Fruit fly (Drosophila melanogaster) whole organism, embryonic: Measurements from ENCODE around the gene yellow-f2.
A peak's percentile ranks its signal among the peaks of the same experiment; 100 is the strongest.

ENCODE experiments used
- BEAF-32 ChIP-seq: fragments of 200-800 bp; sonication (Bioruptor generic); optimal IDR thresholded peaks from 3 replicates; lab custom pipeline; 2017; ENCODE audit warnings: missing biosample characterization, missing genetic modification characterization, mild to moderate bottlenecking, moderate library complexity, missing genetic modification reagents
- CG1024 ChIP-seq: fragments of 200-800 bp; sonication (Bioruptor generic); IDR thresholded peaks from 2 replicates; pipeline ENCODE4 v1.3.6; 2022; ENCODE audit warnings: missing biosample characterization, missing genetic modification characterization
- CG11696 ChIP-seq: fragments of 200-800 bp; sonication (Bioruptor generic); IDR thresholded peaks from 2 replicates; pipeline ENCODE4 v1.3.6; 2022; ENCODE audit warnings: missing biosample characterization, missing genetic modification characterization
- CG12236 ChIP-seq: fragments of 200-800 bp; sonication (Bioruptor generic); optimal IDR thresholded peaks from 2 replicates; lab custom pipeline; 2016; ENCODE audit warnings: missing biosample characterization, missing genetic modification characterization
- CG12659 ChIP-seq: fragments of 200-800 bp; sonication (Bioruptor generic); optimal IDR thresholded peaks from 3 replicates; lab custom pipeline; 2017; ENCODE audit warnings: mild to moderate bottlenecking, missing biosample characterization, missing genetic modification reagents, missing genetic modification characterization
- CG13287 ChIP-seq: fragments of 200-800 bp; sonication (Bioruptor generic); IDR thresholded peaks from 2 replicates; pipeline ENCODE4 v1.3.6; 2022; ENCODE audit warnings: missing biosample characterization, missing genetic modification characterization; ENCODE audit not compliant: partially characterized antibody
- CG13894 ChIP-seq: fragments of 200-800 bp; sonication (Bioruptor generic); optimal IDR thresholded peaks from 3 replicates; lab custom pipeline; 2018; ENCODE audit warnings: missing biosample characterization, mild to moderate bottlenecking, missing genetic modification characterization, moderate library complexity
- CG14667 ChIP-seq: fragments of 200-800 bp; sonication (Bioruptor generic); IDR thresholded peaks from 2 replicates; pipeline ENCODE4 v1.3.6; 2022; ENCODE audit warnings: missing biosample characterization, missing genetic modification characterization
- CG14860 ChIP-seq: fragments of 200-800 bp; sonication (Bioruptor generic); IDR thresholded peaks from 3 replicates; pipeline ENCODE4 v1.3.6; 2022; ENCODE audit warnings: missing biosample characterization, missing genetic modification characterization; ENCODE audit not compliant: partially characterized antibody
- CG15269 ChIP-seq: fragments of 200-800 bp; sonication (Bioruptor generic); optimal IDR thresholded peaks from 2 replicates; lab custom pipeline; 2018; ENCODE audit warnings: missing biosample characterization, mild to moderate bottlenecking, missing genetic modification characterization, moderate library complexity
- CG1602 ChIP-seq: fragments of 200-800 bp; sonication (Bioruptor generic); optimal IDR thresholded peaks from 3 replicates; lab custom pipeline; 2016; ENCODE audit warnings: missing biosample characterization, missing genetic modification characterization
- CG1647 ChIP-seq: fragments of 200-800 bp; sonication (Bioruptor generic); optimal IDR thresholded peaks from 3 replicates; lab custom pipeline; 2016; ENCODE audit warnings: missing biosample characterization, missing genetic modification characterization
- CG16813 ChIP-seq: fragments of 200-800 bp; sonication (Bioruptor generic); IDR thresholded peaks from 3 replicates; pipeline ENCODE4 v1.3.6; 2022; ENCODE audit warnings: missing biosample characterization, missing genetic modification characterization; ENCODE audit not compliant: partially characterized antibody
- CG18476 ChIP-seq: fragments of 200-800 bp; sonication (Bioruptor generic); optimal IDR thresholded peaks from 2 replicates; lab custom pipeline; 2016; ENCODE audit warnings: missing biosample characterization, mild to moderate bottlenecking, missing genetic modification characterization
- CG18764 ChIP-seq: fragments of 200-800 bp; sonication (Bioruptor generic); optimal IDR thresholded peaks from 3 replicates; lab custom pipeline; 2016; ENCODE audit warnings: missing biosample characterization, missing genetic modification characterization
- CG30020 ChIP-seq: fragments of 200-800 bp; optimal IDR thresholded peaks from 2 replicates; lab custom pipeline; 2019; ENCODE audit warnings: missing biosample characterization, mild to moderate bottlenecking, missing genetic modification characterization, moderate library complexity
- CG43689 ChIP-seq: fragments of 200-800 bp; sonication (Bioruptor generic); IDR thresholded peaks from 2 replicates; pipeline ENCODE4 v1.3.6; 2022; ENCODE audit warnings: missing biosample characterization, missing genetic modification characterization
- CG4820 ChIP-seq: fragments of 200-800 bp; sonication (Bioruptor generic); optimal IDR thresholded peaks from 3 replicates; lab custom pipeline; 2016; ENCODE audit warnings: missing biosample characterization, missing genetic modification characterization
- CG5180 ChIP-seq: fragments of 200-800 bp; sonication (Bioruptor generic); optimal IDR thresholded peaks from 3 replicates; lab custom pipeline; 2017; ENCODE audit warnings: missing biosample characterization, missing genetic modification characterization, mild to moderate bottlenecking, moderate library complexity, missing genetic modification reagents
- CG7963 ChIP-seq: fragments of 200-800 bp; sonication (Bioruptor generic); IDR thresholded peaks from 3 replicates; pipeline ENCODE4 v1.3.6; 2022; ENCODE audit warnings: missing biosample characterization, missing genetic modification characterization; ENCODE audit not compliant: partially characterized antibody
- CTCF ChIP-seq: fragments of 200-800 bp; sonication (Bioruptor generic); optimal IDR thresholded peaks from 2 replicates; lab custom pipeline; 2017; ENCODE audit warnings: missing biosample characterization, mild to moderate bottlenecking, missing genetic modification characterization, moderate library complexity
- CoRest ChIP-seq: fragments of 200-800 bp; sonication (Bioruptor generic); optimal IDR thresholded peaks from 3 replicates; lab custom pipeline; 2018; ENCODE audit warnings: missing biosample characterization, mild to moderate bottlenecking, missing genetic modification characterization, moderate library complexity
- Dip3 ChIP-seq: fragments of 200-800 bp; sonication (Bioruptor generic); optimal IDR thresholded peaks from 3 replicates; lab custom pipeline; 2016; ENCODE audit warnings: missing biosample characterization, missing genetic modification characterization
- Dref ChIP-seq: fragments of 200-800 bp; sonication (Bioruptor generic); IDR thresholded peaks from 2 replicates; pipeline ENCODE4 v1.3.6; 2022; ENCODE audit warnings: missing biosample characterization, missing genetic modification characterization
- HLHmδ ChIP-seq: fragments of 200-800 bp; sonication (Bioruptor generic); optimal IDR thresholded peaks from 2 replicates; lab custom pipeline; 2018; ENCODE audit warnings: missing biosample characterization, mild to moderate bottlenecking, missing genetic modification characterization, moderate library complexity
- HmgD ChIP-seq: fragments of 200-800 bp; sonication (Bioruptor generic); optimal IDR thresholded peaks from 3 replicates; lab custom pipeline; 2016; ENCODE audit warnings: missing biosample characterization, missing genetic modification characterization
- Lhr ChIP-seq: fragments of 200-800 bp; sonication (Bioruptor generic); optimal IDR thresholded peaks from 3 replicates; lab custom pipeline; 2017; ENCODE audit warnings: mild to moderate bottlenecking, missing biosample characterization, missing genetic modification reagents, missing genetic modification characterization
- Max ChIP-seq: fragments of 200-800 bp; sonication (Bioruptor generic); optimal IDR thresholded peaks from 2 replicates; lab custom pipeline; 2016; ENCODE audit warnings: missing biosample characterization, mild to moderate bottlenecking, missing genetic modification characterization
- Med ChIP-seq: fragments of 200-800 bp; sonication (Bioruptor generic); peaks from one replicate; lab custom pipeline; 2016; ENCODE audit warnings: missing biosample characterization, missing genetic modification characterization, mild to moderate bottlenecking, inconsistent platforms, moderate library complexity
- Nf-YA ChIP-seq: fragments of 200-800 bp; sonication (Bioruptor generic); IDR thresholded peaks from 2 replicates; pipeline ENCODE4 v1.3.6; 2022; ENCODE audit warnings: missing biosample characterization, missing genetic modification characterization
- Ravus ChIP-seq: fragments of 200-800 bp; sonication (Bioruptor generic); IDR thresholded peaks from 2 replicates; pipeline ENCODE4 v1.3.6; 2022; ENCODE audit warnings: missing biosample characterization, missing genetic modification characterization
- Sin3A ChIP-seq: fragments of >200 bp; optimal IDR thresholded peaks from 2 replicates; lab custom pipeline; 2018
- Taf1 ChIP-seq: fragments of 200-800 bp; sonication (Bioruptor generic); IDR thresholded peaks from 2 replicates; pipeline ENCODE4 v1.3.6; 2022; ENCODE audit warnings: missing biosample characterization, missing genetic modification characterization
- ap ChIP-seq: fragments of 200-800 bp; sonication (Bioruptor generic); IDR thresholded peaks from 2 replicates; pipeline ENCODE4 v1.3.6; 2022; ENCODE audit warnings: missing biosample characterization, missing genetic modification characterization
- corto ChIP-seq: fragments of 200-800 bp; sonication (Bioruptor generic); optimal IDR thresholded peaks from 2 replicates; lab custom pipeline; 2016; ENCODE audit warnings: missing biosample characterization, mild to moderate bottlenecking, missing genetic modification characterization, moderate library complexity
- crc ChIP-seq: fragments of 200-800 bp; sonication (Bioruptor generic); optimal IDR thresholded peaks from 2 replicates; lab custom pipeline; 2016; ENCODE audit warnings: missing biosample characterization, missing genetic modification characterization
- dysf ChIP-seq: fragments of 200-800 bp; sonication (Bioruptor generic); IDR thresholded peaks from 3 replicates; pipeline ENCODE4 v1.3.6; 2022; ENCODE audit warnings: missing biosample characterization, missing genetic modification characterization
- fu2 ChIP-seq: fragments of 200-800 bp; sonication (Bioruptor generic); optimal IDR thresholded peaks from 2 replicates; lab custom pipeline; 2016; ENCODE audit warnings: missing biosample characterization, missing genetic modification characterization
- mirr ChIP-seq: fragments of 200-800 bp; sonication (Bioruptor generic); optimal IDR thresholded peaks from 3 replicates; lab custom pipeline; 2018; ENCODE audit warnings: missing biosample characterization, mild to moderate bottlenecking, missing genetic modification characterization
- nerfin-1 ChIP-seq: fragments of 200-800 bp; sonication (Bioruptor generic); optimal IDR thresholded peaks from 3 replicates; lab custom pipeline; 2019; ENCODE audit warnings: missing biosample characterization, mild to moderate bottlenecking, missing genetic modification characterization, moderate library complexity
- repo ChIP-seq: fragments of 200-800 bp; sonication (Bioruptor generic); optimal IDR thresholded peaks from 2 replicates; lab custom pipeline; 2016; ENCODE audit warnings: missing biosample characterization, missing genetic modification characterization
- sc ChIP-seq, 3 experiments: fragments of >200 bp in 2 of 3; fragments of 200-800 bp in 1 of 3; sonication (Bioruptor generic) in 1 of 3; optimal IDR thresholded peaks; 2 replicates in 2 of 3; 3 replicates in 1 of 3; lab custom pipeline; 2017; ENCODE audit warnings: mild to moderate bottlenecking in 1 of 3, missing biosample characterization in 1 of 3, missing genetic modification characterization in 1 of 3, missing genetic modification reagents in 1 of 3
- sens ChIP-seq: fragments of 200-800 bp; sonication (Bioruptor generic); peaks from one replicate; lab custom pipeline; 2016; ENCODE audit warnings: missing biosample characterization, missing genetic modification characterization
- sens-2 ChIP-seq: fragments of 200-800 bp; sonication (Bioruptor generic); IDR thresholded peaks from 2 replicates; pipeline ENCODE4 v1.3.6; 2022; ENCODE audit warnings: missing biosample characterization, missing genetic modification characterization
- sima ChIP-seq: fragments of 200-800 bp; sonication (Bioruptor generic); optimal IDR thresholded peaks from 2 replicates; lab custom pipeline; 2016; ENCODE audit warnings: missing biosample characterization, missing genetic modification characterization
- tgo ChIP-seq: fragments of 200-800 bp; sonication (Bioruptor generic); IDR thresholded peaks from 3 replicates; pipeline ENCODE4 v1.3.6; 2022; ENCODE audit warnings: missing biosample characterization, missing genetic modification characterization
- tna ChIP-seq: fragments of 200-800 bp; sonication (Bioruptor generic); IDR thresholded peaks from 2 replicates; pipeline ENCODE4 v1.3.6; 2022; ENCODE audit warnings: missing biosample characterization, missing genetic modification characterization; ENCODE audit not compliant: partially characterized antibody
- trh ChIP-seq: fragments of 200-800 bp; sonication (Bioruptor generic); optimal IDR thresholded peaks from 2 replicates; lab custom pipeline; 2016; ENCODE audit warnings: missing biosample characterization, missing genetic modification characterization
- unpg ChIP-seq: fragments of 200-800 bp; sonication (Bioruptor generic); optimal IDR thresholded peaks from 3 replicates; lab custom pipeline; 2018; ENCODE audit warnings: missing biosample characterization, mild to moderate bottlenecking, missing genetic modification characterization, moderate library complexity
- wdn ChIP-seq: fragments of 200-800 bp; sonication (Bioruptor generic); IDR thresholded peaks from 2 replicates; pipeline ENCODE4 v1.3.6; 2022; ENCODE audit warnings: missing biosample characterization, missing genetic modification characterization
- wek ChIP-seq: fragments of 200-800 bp; sonication (Bioruptor generic); optimal IDR thresholded peaks from 3 replicates; lab custom pipeline; 2018; ENCODE audit warnings: missing biosample characterization, mild to moderate bottlenecking, missing genetic modification characterization, moderate library complexity

The yellow-f2 gene

DNA sequence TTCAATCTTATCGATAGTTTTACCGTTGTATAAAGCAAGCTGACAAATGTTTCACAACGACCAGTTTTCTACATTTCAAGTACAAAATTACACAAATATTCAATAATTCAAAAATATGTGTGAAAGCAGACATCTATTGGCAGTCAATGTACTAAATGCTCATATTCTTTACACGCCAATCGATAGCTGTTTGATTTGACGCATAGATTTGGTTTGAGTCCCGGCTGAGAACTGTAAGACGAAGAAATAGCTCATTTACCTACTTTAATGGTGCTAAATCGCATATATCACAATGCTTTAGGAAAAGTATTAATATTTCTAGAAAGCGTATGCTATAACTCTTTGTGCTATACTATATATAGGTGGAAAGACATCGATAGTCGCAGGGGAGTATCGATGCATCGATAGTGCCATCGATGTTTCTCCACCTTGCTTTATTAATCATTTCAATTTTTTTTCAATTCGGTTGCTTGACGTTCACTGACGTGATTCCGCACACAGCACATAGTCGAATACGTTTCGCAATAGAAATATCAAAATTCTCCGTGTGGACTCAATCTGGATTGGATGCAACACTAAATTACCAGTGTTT lies 14.2 kb downstream of the yellow-f2 start, which contains the start of gene Paip2 (continued):
- TF ChIP-seq CG12236 (GFP tag; lab: Kevin White, UChicago): no peak
- TF ChIP-seq sens-2 (GFP tag; lab: Robert Waterston, UW): no peak
- TF ChIP-seq Nf-YA (GFP tag; lab: Robert Waterston, UW): no peak
- peak; percentile 76 for TF ChIP-seq Lhr (GFP tag; lab: Kevin White, UChicago)
- TF ChIP-seq Dref (GFP tag; lab: Robert Waterston, UW): peak; percentile 82
- TF ChIP-seq CG18764 (GFP tag; lab: Kevin White, UChicago): no peak
- no peak for TF ChIP-seq wek
- no peak for TF ChIP-seq CG5180
- TF ChIP-seq dysf (GFP tag; lab: Robert Waterston, UW): no peak
- peak; percentile 79 for TF ChIP-seq Sin3A
- TF ChIP-seq unpg (GFP tag; lab: Kevin White, UChicago): no peak
- no peak for TF ChIP-seq CG14667 (GFP tag; lab: Robert Waterston, UW)
- TF ChIP-seq CG30020 (tag; lab: Kevin White, UChicago): peak; percentile 32
- TF ChIP-seq sc (optimal IDR thresholded peaks at IDR 0.05; lab: Kevin White, UChicago): no peak
- TF ChIP-seq sc (GFP tag; optimal IDR thresholded peaks at IDR 0.05; lab: Kevin White, UChicago): no peak
- TF ChIP-seq CG13894 (tag; lab: Kevin White, UChicago): peak; percentile 21
- TF ChIP-seq BEAF-32 (GFP tag; lab: Kevin White, UChicago): peak; percentile 100
- TF ChIP-seq CG4820 (GFP tag; lab: Kevin White, UChicago): no peak
- no peak for TF ChIP-seq ap
- TF ChIP-seq repo: no peak
- peak; percentile 97 for TF ChIP-seq tna (GFP tag; lab: Robert Waterston, UW)
- TF ChIP-seq CG14860 (GFP tag; lab: Robert Waterston, UW): peak; percentile 99
- TF ChIP-seq CoRest (tag; lab: Kevin White, UChicago): peak; percentile 67
- peak; percentile 99 for TF ChIP-seq CG16813
- peak; percentile 65 for TF ChIP-seq HmgD (GFP tag; lab: Kevin White, UChicago)
- peak; percentile 31 for TF ChIP-seq nerfin-1
- no peak for TF ChIP-seq CG1602 (GFP tag; lab: Kevin White, UChicago)
- TF ChIP-seq CG18476: no peak
- no peak for TF ChIP-seq CG43689 (GFP tag; lab: Robert Waterston, UW)
- no peak for TF ChIP-seq wdn (GFP tag; lab: Robert Waterston, UW)
- peak; percentile 90 for TF ChIP-seq Med
- TF ChIP-seq CG15269: no peak
- no peak for TF ChIP-seq mirr (GFP tag; lab: Kevin White, UChicago)
- no peak for TF ChIP-seq CG1647
- TF ChIP-seq CG1024 (GFP tag; lab: Robert Waterston, UW): no peak
- TF ChIP-seq CG13287: peak; percentile 98
- TF ChIP-seq CG7963 (GFP tag; lab: Robert Waterston, UW): peak; percentile 94
- no peak for TF ChIP-seq sima (GFP tag; lab: Kevin White, UChicago)
- no peak for TF ChIP-seq trh (GFP tag; lab: Kevin White, UChicago)
- TF ChIP-seq Ravus: no peak
- TF ChIP-seq sens: peak; percentile 70
- TF ChIP-seq CG11696 (GFP tag; lab: Robert Waterston, UW): no peak
- TF ChIP-seq tgo (GFP tag; lab: Robert Waterston, UW): no peak
- TF ChIP-seq fu2: no peak
- TF ChIP-seq corto (GFP tag; lab: Kevin White, UChicago): no peak
- no peak for TF ChIP-seq crc
- TF ChIP-seq CTCF: peak; percentile 91
- peak; percentile 70 for TF ChIP-seq CG12659 (GFP tag; lab: Kevin White, UChicago)
- TF ChIP-seq Taf1 (GFP tag; lab: Robert Waterston, UW): no peak
- no peak for TF ChIP-seq Max
- TF ChIP-seq HLHmδ (GFP tag; lab: Kevin White, UChicago): no peak
- TF ChIP-seq Dip3 (GFP tag; lab: Kevin White, UChicago): peak; percentile 9
